Worm (Caenorhabditis elegans) whole organism, L1 larva: ENCODE measurements around the gene C05D12.3.
"Not testable (repeated sequence)": the region's sequence is repeated elsewhere in the genome, so short reads cannot be mapped to it uniquely, and the experiment has no call there.

ENCODE experiments used
- C04F5.9 ChIP-seq: sonication (generic microtip); optimal IDR thresholded peaks from 2 replicates; lab custom pipeline; 2016; ENCODE audit warnings: missing genetic modification characterization, missing compliant biosample characterization
- C16A3.4 ChIP-seq: fragments of 150-350 bp; optimal IDR thresholded peaks from 2 replicates; lab custom pipeline; 2014; ENCODE audit warnings: missing biosample characterization, missing genetic modification characterization
- Y116A8C.19 ChIP-seq: sonication (generic microtip); optimal IDR thresholded peaks from 2 replicates; lab custom pipeline; 2016; ENCODE audit warnings: missing compliant biosample characterization, missing genetic modification characterization, borderline replicate concordance
- aha-1 ChIP-seq: fragments of 150-350 bp; optimal IDR thresholded peaks from 2 replicates; lab custom pipeline; 2014; ENCODE audit warnings: missing biosample characterization, missing genetic modification characterization
- aly-2 ChIP-seq: fragments of 150-350 bp; optimal IDR thresholded peaks from 2 replicates; lab custom pipeline; 2014; ENCODE audit warnings: missing biosample characterization, missing genetic modification characterization
- ceh-8 ChIP-seq: fragments of 200-800 bp; sonication (Bioruptor generic); optimal IDR thresholded peaks from 2 replicates; lab custom pipeline; 2018; ENCODE audit warnings: mild to moderate bottlenecking, missing genetic modification characterization, moderate library complexity, missing compliant biosample characterization
- ceh-82 ChIP-seq, 3 experiments: fragments of 150-350 bp in 1 of 3; sonication (generic microtip) in 2 of 3; optimal IDR thresholded peaks; 2 replicates each; lab custom pipeline; 2014 to 2017; ENCODE audit warnings: missing biosample characterization in 3 of 3, missing genetic modification characterization in 3 of 3
- ceh-88 ChIP-seq: fragments of 200-800 bp; sonication (Bioruptor generic); IDR thresholded peaks from 2 replicates; pipeline ENCODE4 v1.3.6; 2022; ENCODE audit warnings: missing genetic modification characterization, missing compliant biosample characterization
- ceh-90 ChIP-seq: sonication (generic microtip); optimal IDR thresholded peaks from 2 replicates; lab custom pipeline; 2016; ENCODE audit warnings: missing genetic modification characterization, missing compliant biosample characterization
- ces-1 ChIP-seq: fragments of 150-350 bp; optimal IDR thresholded peaks from 2 replicates; lab custom pipeline; 2014; ENCODE audit warnings: missing biosample characterization, missing genetic modification reagents, missing genetic modification characterization
- egl-13 ChIP-seq: sonication (generic microtip); optimal IDR thresholded peaks from 2 replicates; lab custom pipeline; 2016; ENCODE audit warnings: missing genotype, missing genetic modification reagents, missing genetic modification characterization, missing compliant biosample characterization
- egl-27 ChIP-seq, 2 experiments: fragments of 150-350 bp in 1 of 2; sonication (generic microtip); optimal IDR thresholded peaks; 3 replicates each; lab custom pipeline; 2017 to 2018; ENCODE audit warnings: missing biosample characterization in 2 of 2, missing genetic modification characterization in 2 of 2, missing genetic modification reagents in 2 of 2
- elt-2 ChIP-seq: sonication (generic microtip); optimal IDR thresholded peaks from 2 replicates; lab custom pipeline; 2016; ENCODE audit warnings: missing genetic modification characterization, mild to moderate bottlenecking, inconsistent platforms, missing compliant biosample characterization, missing genetic modification reagents
- elt-3 ChIP-seq, 6 experiments: fragments of 150-350 bp in 1 of 6; sonication (generic microtip); optimal IDR thresholded peaks; 2 replicates each; lab custom pipeline; 2017 to 2018; ENCODE audit warnings: missing biosample characterization in 6 of 6, missing genetic modification characterization in 6 of 6, inconsistent platforms in 1 of 6
- fkh-10 ChIP-seq: sonication (generic microtip); optimal IDR thresholded peaks from 2 replicates; lab custom pipeline; 2017; ENCODE audit warnings: missing biosample characterization, missing genetic modification reagents, missing genetic modification characterization
- fkh-4 ChIP-seq: sonication (generic microtip); optimal IDR thresholded peaks from 2 replicates; lab custom pipeline; 2016; ENCODE audit warnings: missing compliant biosample characterization, missing genetic modification characterization, borderline replicate concordance
- fkh-8 ChIP-seq: sonication (generic microtip); optimal IDR thresholded peaks from 2 replicates; lab custom pipeline; 2016; ENCODE audit warnings: mild to moderate bottlenecking, missing genetic modification characterization, missing compliant biosample characterization
- hlh-17 ChIP-seq: fragments of 200-800 bp; sonication (Bioruptor generic); optimal IDR thresholded peaks from 2 replicates; lab custom pipeline; 2018; ENCODE audit warnings: missing genetic modification characterization, mild to moderate bottlenecking, missing compliant biosample characterization, moderate library complexity, borderline replicate concordance
- hpl-2 ChIP-seq: fragments of 150-350 bp; optimal IDR thresholded peaks from 2 replicates; lab custom pipeline; 2014; ENCODE audit warnings: missing biosample characterization, missing genetic modification reagents, missing genetic modification characterization
- jun-1 ChIP-seq: fragments of 150-350 bp; optimal IDR thresholded peaks from 2 replicates; lab custom pipeline; 2014; ENCODE audit warnings: missing biosample characterization, missing genetic modification reagents, missing genetic modification characterization
- lin-35 ChIP-seq, 2 experiments: fragments of 150-350 bp; optimal IDR thresholded peaks; 2 replicates each; lab custom pipeline; 2014; ENCODE audit warnings: missing biosample characterization in 2 of 2, missing genetic modification characterization in 2 of 2, missing genetic modification reagents in 2 of 2
- lin-39 ChIP-seq: fragments of 150-350 bp; optimal IDR thresholded peaks from 2 replicates; lab custom pipeline; 2014; ENCODE audit warnings: missing biosample characterization, missing genetic modification reagents, missing genetic modification characterization
- lsy-2 ChIP-seq, 2 experiments: fragments of 150-350 bp; optimal IDR thresholded peaks; 2 replicates each; lab custom pipeline; 2014; ENCODE audit warnings: missing biosample characterization in 2 of 2, missing genetic modification characterization in 2 of 2
- nhr-19 ChIP-seq: fragments of 200-800 bp; sonication (Bioruptor generic); conservative IDR thresholded peaks from 2 replicates; pipeline ENCODE4 v1.3.6; 2022; ENCODE audit warnings: missing genetic modification characterization, missing compliant biosample characterization
- nhr-20 ChIP-seq: sonication (generic microtip); optimal IDR thresholded peaks from 2 replicates; lab custom pipeline; 2016; ENCODE audit warnings: mild to moderate bottlenecking, missing genetic modification characterization, missing compliant biosample characterization
- nhr-28 ChIP-seq: fragments of 150-350 bp; optimal IDR thresholded peaks from 2 replicates; lab custom pipeline; 2014; ENCODE audit warnings: missing biosample characterization, missing genetic modification characterization
- nhr-71 ChIP-seq: sonication (generic microtip); optimal IDR thresholded peaks from 2 replicates; lab custom pipeline; 2016; ENCODE audit warnings: mild to moderate bottlenecking, missing genetic modification characterization, moderate library complexity, missing compliant biosample characterization
- nhr-85 ChIP-seq: sonication (generic microtip); peaks from one replicate; lab custom pipeline; 2016; ENCODE audit warnings: missing genetic modification characterization, inconsistent platforms, missing compliant biosample characterization
- pax-3 ChIP-seq: fragments of 200-800 bp; sonication (Bioruptor generic); optimal IDR thresholded peaks from 2 replicates; lab custom pipeline; 2018; ENCODE audit warnings: mild to moderate bottlenecking, missing genetic modification characterization, moderate library complexity, missing compliant biosample characterization
- rnt-1 ChIP-seq: sonication (generic microtip); optimal IDR thresholded peaks from 2 replicates; lab custom pipeline; 2016; ENCODE audit warnings: mild to moderate bottlenecking, missing genetic modification characterization, moderate library complexity, missing compliant biosample characterization
- sox-4 ChIP-seq: sonication (generic microtip); optimal IDR thresholded peaks from 2 replicates; lab custom pipeline; 2016; ENCODE audit warnings: missing genetic modification characterization, missing compliant biosample characterization
- sup-37 ChIP-seq: fragments of 200-800 bp; sonication (Bioruptor generic); optimal IDR thresholded peaks from 2 replicates; lab custom pipeline; 2018; ENCODE audit warnings: mild to moderate bottlenecking, missing genetic modification characterization, missing compliant biosample characterization
- unc-86 ChIP-seq: sonication (generic microtip); optimal IDR thresholded peaks from 2 replicates; lab custom pipeline; 2016; ENCODE audit warnings: missing genetic modification characterization, missing compliant biosample characterization
- xbp-1 ChIP-seq: sonication (generic microtip); optimal IDR thresholded peaks from 2 replicates; lab custom pipeline; 2016; ENCODE audit warnings: missing genetic modification characterization, missing compliant biosample characterization
- ztf-4 ChIP-seq: fragments of 150-350 bp; optimal IDR thresholded peaks from 2 replicates; lab custom pipeline; 2014; ENCODE audit warnings: missing biosample characterization, missing genetic modification characterization

Gene C05D12.3

ce11 chrII:11440265-11440664 is 15.2 kb downstream of the C05D12.3 start, which contains the start of gene VW02B12L.2 (continued):
- TF ChIP-seq sup-37 (GFP tag; lab: Kevin White, UChicago) (no peak), nhr-28 (tag; lab: Kevin White, UChicago) (no peak), lin-35 (GFP tag; optimal IDR thresholded peaks at IDR 0.05; lab: Kevin White, UChicago) (peak; percentile 89 to 96), C16A3.4 (tag; lab: Kevin White, UChicago) (peak; percentile 54), ceh-8 (GFP tag; lab: Kevin White, UChicago) (no peak), fkh-10 (no peak), hlh-17 (GFP tag; lab: Kevin White, UChicago) (no peak), ces-1 (no peak), nhr-20 (tag; lab: Kevin White, UChicago) (peak; percentile 52), egl-13 (tag; lab: Kevin White, UChicago) (no peak), aly-2 (tag; lab: Kevin White, UChicago) (no peak), jun-1 (tag; lab: Kevin White, UChicago) (no peak), xbp-1 (tag; lab: Kevin White, UChicago) (peak; percentile 25), ceh-90 (tag; lab: Kevin White, UChicago) (no peak), sox-4 (tag; lab: Kevin White, UChicago) (no peak), nhr-85 (tag; lab: Kevin White, UChicago) (no peak), hpl-2 (GFP tag; lab: Kevin White, UChicago) (no peak), nhr-19 (no peak), rnt-1 (tag; lab: Kevin White, UChicago) (peak; percentile 38), lsy-2 (tag; optimal IDR thresholded peaks at IDR 0.05; lab: Kevin White, UChicago) (peak; percentile 53 to 85), elt-3 (tag; optimal IDR thresholded peaks at IDR 0.05; lab: Kevin White, UChicago) (no peak), ceh-88 (GFP tag; lab: Robert Waterston, UW) (no peak), C04F5.9 (tag; lab: Kevin White, UChicago) (no peak), elt-2 (tag; lab: Kevin White, UChicago) (no peak), ceh-82 (tag; optimal IDR thresholded peaks at IDR 0.05; lab: Kevin White, UChicago) (peak in 2 of 3 experiments; percentile 4 to 48), unc-86 (tag; lab: Kevin White, UChicago) (no peak), fkh-8 (tag; lab: Kevin White, UChicago) (peak; percentile 4), lin-39 (peak; percentile 10), Y116A8C.19 (no peak), nhr-71 (tag; lab: Kevin White, UChicago) (peak; percentile 59), ztf-4 (tag; lab: Kevin White, UChicago) (no peak), pax-3 (tag; lab: Kevin White, UChicago) (no peak), aha-1 (tag; lab: Kevin White, UChicago) (no peak), egl-27 (tag; optimal IDR thresholded peaks at IDR 0.05; lab: Kevin White, UChicago) (no peak)
- TF ChIP-seq, all 84 proteins: peak for 23

ce11 chrII:11442425-11442824 is 17.4 kb downstream of the C05D12.3 start, which contains the start of gene ebp-2:
Gene ebp-2, plus strand, starts transcription at chrII:11442725.
- not testable (repeated sequence) for TF ChIP-seq Y116A8C.19; elt-2 (tag; lab: Kevin White, UChicago); nhr-85 (tag; lab: Kevin White, UChicago)
- TF ChIP-seq, all 84 proteins: peak for 0; not testable (repeated sequence) for 84

ce11 chrII:11443128-11443527 is 18.1 kb downstream of the C05D12.3 start:
- TF ChIP-seq ceh-8 (GFP tag; lab: Kevin White, UChicago) (peak; percentile 28), pax-3 (tag; lab: Kevin White, UChicago) (no peak), fkh-4 (tag; lab: Kevin White, UChicago) (no peak), nhr-20 (tag; lab: Kevin White, UChicago) (no peak)

DNA sequence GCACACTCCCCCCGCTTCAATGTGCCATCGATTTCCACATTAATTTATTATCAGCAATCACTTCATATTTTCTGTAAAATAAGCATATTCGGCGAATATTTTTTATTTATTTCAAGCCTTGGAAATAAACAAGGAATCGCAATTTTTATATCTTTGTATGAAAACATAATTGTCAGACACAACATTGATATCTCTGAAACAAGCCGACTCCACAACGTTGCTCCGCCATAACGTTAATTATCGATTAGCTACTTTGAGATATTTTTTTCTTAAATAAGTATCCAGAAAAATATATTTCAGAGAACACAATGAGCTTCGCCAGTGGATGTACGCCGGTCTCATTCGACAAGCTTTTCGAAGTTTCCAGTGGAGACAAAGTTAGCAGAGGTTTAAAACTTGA is 18.8 kb downstream of the C05D12.3 start, which contains the start of gene adbp-1:
adbp-1 (plus strand) TSS at position 301 of the 400 bp plus-strand sequence.
- TF ChIP-seq ceh-88 (GFP tag; lab: Robert Waterston, UW) (no peak), C04F5.9 (tag; lab: Kevin White, UChicago) (no peak)
